Worm (Caenorhabditis elegans) whole organism, L1 larva: ENCODE measurements around the gene col-181.

Experiments used
- C04F5.9 ChIP-seq: sonication (generic microtip); optimal IDR thresholded peaks from 2 replicates; lab custom pipeline; 2016; ENCODE audit warnings: missing genetic modification characterization, missing compliant biosample characterization
- C16A3.4 ChIP-seq: fragments of 150-350 bp; optimal IDR thresholded peaks from 2 replicates; lab custom pipeline; 2014; ENCODE audit warnings: missing biosample characterization, missing genetic modification characterization
- C34B4.2 ChIP-seq: sonication (generic microtip); optimal IDR thresholded peaks from 2 replicates; lab custom pipeline; 2017; ENCODE audit warnings: mild to moderate bottlenecking, missing genetic modification characterization, missing compliant biosample characterization
- Y116A8C.19 ChIP-seq: sonication (generic microtip); optimal IDR thresholded peaks from 2 replicates; lab custom pipeline; 2016; ENCODE audit warnings: missing compliant biosample characterization, missing genetic modification characterization, borderline replicate concordance
- alr-1 ChIP-seq: fragments of 200-800 bp; sonication (Bioruptor generic); optimal IDR thresholded peaks from 2 replicates; lab custom pipeline; 2018; ENCODE audit warnings: borderline replicate concordance, mild to moderate bottlenecking, missing genetic modification characterization, missing compliant biosample characterization
- ama-1 ChIP-seq: fragments of 150-350 bp; optimal IDR thresholded peaks from 2 replicates; lab custom pipeline; 2014
- blmp-1 ChIP-seq: fragments of 150-350 bp; optimal IDR thresholded peaks from 2 replicates; lab custom pipeline; 2014; ENCODE audit warnings: missing biosample characterization, missing genetic modification characterization
- ceh-82 ChIP-seq, 3 experiments: fragments of 150-350 bp in 1 of 3; sonication (generic microtip) in 2 of 3; optimal IDR thresholded peaks; 2 replicates each; lab custom pipeline; 2014 to 2017; ENCODE audit warnings: missing biosample characterization in 3 of 3, missing genetic modification characterization in 3 of 3
- ceh-90 ChIP-seq: sonication (generic microtip); optimal IDR thresholded peaks from 2 replicates; lab custom pipeline; 2016; ENCODE audit warnings: missing genetic modification characterization, missing compliant biosample characterization
- dpl-1 ChIP-seq, 3 experiments: fragments of 150-350 bp in 2 of 3; sonication (generic microtip) in 1 of 3; optimal IDR thresholded peaks; 2 replicates each; lab custom pipeline; 2014 to 2017; ENCODE audit warnings: missing biosample characterization in 3 of 3, missing genetic modification characterization in 3 of 3, missing genetic modification reagents in 3 of 3
- dsc-1 ChIP-seq: sonication (generic microtip); optimal IDR thresholded peaks from 2 replicates; lab custom pipeline; 2016; ENCODE audit warnings: mild to moderate bottlenecking, missing genetic modification characterization, missing compliant biosample characterization
- egl-13 ChIP-seq: sonication (generic microtip); optimal IDR thresholded peaks from 2 replicates; lab custom pipeline; 2016; ENCODE audit warnings: missing genotype, missing genetic modification reagents, missing genetic modification characterization, missing compliant biosample characterization
- egl-27 ChIP-seq, 2 experiments: fragments of 150-350 bp in 1 of 2; sonication (generic microtip); optimal IDR thresholded peaks; 3 replicates each; lab custom pipeline; 2017 to 2018; ENCODE audit warnings: missing biosample characterization in 2 of 2, missing genetic modification characterization in 2 of 2, missing genetic modification reagents in 2 of 2
- elt-2 ChIP-seq: sonication (generic microtip); optimal IDR thresholded peaks from 2 replicates; lab custom pipeline; 2016; ENCODE audit warnings: missing genetic modification characterization, mild to moderate bottlenecking, inconsistent platforms, missing compliant biosample characterization, missing genetic modification reagents
- elt-3 ChIP-seq, 6 experiments: fragments of 150-350 bp in 1 of 6; sonication (generic microtip); optimal IDR thresholded peaks; 2 replicates each; lab custom pipeline; 2017 to 2018; ENCODE audit warnings: missing biosample characterization in 6 of 6, missing genetic modification characterization in 6 of 6, inconsistent platforms in 1 of 6
- fkh-10 ChIP-seq: sonication (generic microtip); optimal IDR thresholded peaks from 2 replicates; lab custom pipeline; 2017; ENCODE audit warnings: missing biosample characterization, missing genetic modification reagents, missing genetic modification characterization
- fkh-4 ChIP-seq: sonication (generic microtip); optimal IDR thresholded peaks from 2 replicates; lab custom pipeline; 2016; ENCODE audit warnings: missing compliant biosample characterization, missing genetic modification characterization, borderline replicate concordance
- fkh-8 ChIP-seq: sonication (generic microtip); optimal IDR thresholded peaks from 2 replicates; lab custom pipeline; 2016; ENCODE audit warnings: mild to moderate bottlenecking, missing genetic modification characterization, missing compliant biosample characterization
- grh-1 ChIP-seq: fragments of 200-800 bp; sonication (Bioruptor generic); IDR thresholded peaks from 2 replicates; pipeline ENCODE4 v1.3.6; 2022; ENCODE audit warnings: missing genetic modification reagents, missing genetic modification characterization, missing compliant biosample characterization
- irx-1 ChIP-seq: sonication (generic microtip); optimal IDR thresholded peaks from 2 replicates; lab custom pipeline; 2016; ENCODE audit warnings: missing genetic modification characterization, missing compliant biosample characterization
- isw-1 ChIP-seq: fragments of 200-800 bp; sonication (Bioruptor generic); IDR thresholded peaks from 2 replicates; pipeline ENCODE4 v1.3.6; 2022; ENCODE audit warnings: missing genetic modification characterization, missing compliant biosample characterization
- jun-1 ChIP-seq: fragments of 150-350 bp; optimal IDR thresholded peaks from 2 replicates; lab custom pipeline; 2014; ENCODE audit warnings: missing biosample characterization, missing genetic modification reagents, missing genetic modification characterization
- lin-14 ChIP-seq: fragments of 200-800 bp; sonication (Bioruptor generic); optimal IDR thresholded peaks from 2 replicates; lab custom pipeline; 2018; ENCODE audit warnings: mild to moderate bottlenecking, missing genetic modification characterization, moderate library complexity, missing compliant biosample characterization
- lin-35 ChIP-seq, 2 experiments: fragments of 150-350 bp; optimal IDR thresholded peaks; 2 replicates each; lab custom pipeline; 2014; ENCODE audit warnings: missing biosample characterization in 2 of 2, missing genetic modification characterization in 2 of 2, missing genetic modification reagents in 2 of 2
- lin-39 ChIP-seq: fragments of 150-350 bp; optimal IDR thresholded peaks from 2 replicates; lab custom pipeline; 2014; ENCODE audit warnings: missing biosample characterization, missing genetic modification reagents, missing genetic modification characterization
- lir-3 ChIP-seq: sonication (generic microtip); optimal IDR thresholded peaks from 2 replicates; lab custom pipeline; 2016; ENCODE audit warnings: mild to moderate bottlenecking, missing genetic modification characterization, moderate library complexity, missing compliant biosample characterization; ENCODE audit not compliant: poor library complexity
- lsy-2 ChIP-seq, 2 experiments: fragments of 150-350 bp; optimal IDR thresholded peaks; 2 replicates each; lab custom pipeline; 2014; ENCODE audit warnings: missing biosample characterization in 2 of 2, missing genetic modification characterization in 2 of 2
- mab-9 ChIP-seq: fragments of 200-800 bp; sonication (Bioruptor generic); IDR thresholded peaks from 2 replicates; pipeline ENCODE4 v1.3.6; 2022; ENCODE audit warnings: missing genetic modification reagents, missing genetic modification characterization, missing compliant biosample characterization
- mdl-1 ChIP-seq, 2 experiments: fragments of 150-350 bp; optimal IDR thresholded peaks; 2 replicates each; lab custom pipeline; 2014 to 2017; ENCODE audit warnings: missing biosample characterization in 2 of 2, missing genetic modification characterization in 2 of 2, inconsistent platforms in 1 of 2
- mep-1 ChIP-seq: fragments of 150-350 bp; optimal IDR thresholded peaks from 2 replicates; lab custom pipeline; 2014; ENCODE audit warnings: missing biosample characterization, missing genetic modification characterization
- nhr-12 ChIP-seq: sonication (generic microtip); optimal IDR thresholded peaks from 2 replicates; lab custom pipeline; 2017; ENCODE audit warnings: missing biosample characterization, missing genetic modification characterization
- nhr-19 ChIP-seq: fragments of 200-800 bp; sonication (Bioruptor generic); conservative IDR thresholded peaks from 2 replicates; pipeline ENCODE4 v1.3.6; 2022; ENCODE audit warnings: missing genetic modification characterization, missing compliant biosample characterization
- nhr-20 ChIP-seq: sonication (generic microtip); optimal IDR thresholded peaks from 2 replicates; lab custom pipeline; 2016; ENCODE audit warnings: mild to moderate bottlenecking, missing genetic modification characterization, missing compliant biosample characterization
- nhr-237 ChIP-seq: fragments of 150-350 bp; optimal IDR thresholded peaks from 2 replicates; lab custom pipeline; 2014; ENCODE audit warnings: missing biosample characterization, missing genetic modification characterization
- nhr-28 ChIP-seq: fragments of 150-350 bp; optimal IDR thresholded peaks from 2 replicates; lab custom pipeline; 2014; ENCODE audit warnings: missing biosample characterization, missing genetic modification characterization
- nhr-47 ChIP-seq: sonication (generic microtip); optimal IDR thresholded peaks from 2 replicates; lab custom pipeline; 2016; ENCODE audit warnings: mild to moderate bottlenecking, missing genetic modification characterization, moderate library complexity, missing compliant biosample characterization
- nhr-71 ChIP-seq: sonication (generic microtip); optimal IDR thresholded peaks from 2 replicates; lab custom pipeline; 2016; ENCODE audit warnings: mild to moderate bottlenecking, missing genetic modification characterization, moderate library complexity, missing compliant biosample characterization
- nhr-77 ChIP-seq: fragments of 150-350 bp; optimal IDR thresholded peaks from 2 replicates; lab custom pipeline; 2014; ENCODE audit warnings: missing biosample characterization, missing genetic modification characterization
- nhr-84 ChIP-seq: sonication (generic microtip); optimal IDR thresholded peaks from 2 replicates; lab custom pipeline; 2017; ENCODE audit warnings: missing biosample characterization, missing genetic modification characterization
- nhr-85 ChIP-seq: sonication (generic microtip); peaks from one replicate; lab custom pipeline; 2016; ENCODE audit warnings: missing genetic modification characterization, inconsistent platforms, missing compliant biosample characterization
- nhr-90 ChIP-seq: sonication (generic microtip); optimal IDR thresholded peaks from 2 replicates; lab custom pipeline; 2016; ENCODE audit warnings: mild to moderate bottlenecking, missing genetic modification characterization, missing compliant biosample characterization; ENCODE audit not compliant: poor library complexity
- pax-3 ChIP-seq: fragments of 200-800 bp; sonication (Bioruptor generic); optimal IDR thresholded peaks from 2 replicates; lab custom pipeline; 2018; ENCODE audit warnings: mild to moderate bottlenecking, missing genetic modification characterization, moderate library complexity, missing compliant biosample characterization
- pqm-1 ChIP-seq: sonication (generic microtip); optimal IDR thresholded peaks from 3 replicates; lab custom pipeline; 2017; ENCODE audit warnings: missing biosample characterization, missing genetic modification characterization
- rnt-1 ChIP-seq: sonication (generic microtip); optimal IDR thresholded peaks from 2 replicates; lab custom pipeline; 2016; ENCODE audit warnings: mild to moderate bottlenecking, missing genetic modification characterization, moderate library complexity, missing compliant biosample characterization
- snpc-4 ChIP-seq: fragments of 150-350 bp; optimal IDR thresholded peaks from 2 replicates; lab custom pipeline; 2014; ENCODE audit warnings: missing biosample characterization, missing genetic modification characterization
- snu-23 ChIP-seq: sonication (generic microtip); optimal IDR thresholded peaks from 2 replicates; lab custom pipeline; 2016; ENCODE audit warnings: missing genetic modification characterization, missing compliant biosample characterization
- sup-37 ChIP-seq: fragments of 200-800 bp; sonication (Bioruptor generic); optimal IDR thresholded peaks from 2 replicates; lab custom pipeline; 2018; ENCODE audit warnings: mild to moderate bottlenecking, missing genetic modification characterization, missing compliant biosample characterization
- tbx-2 ChIP-seq: sonication (generic microtip); optimal IDR thresholded peaks from 2 replicates; lab custom pipeline; 2016; ENCODE audit warnings: missing genetic modification characterization, missing compliant biosample characterization
- tlp-1 ChIP-seq: fragments of 150-350 bp; optimal IDR thresholded peaks from 2 replicates; lab custom pipeline; 2014; ENCODE audit warnings: missing biosample characterization, missing genetic modification characterization
- unc-62 ChIP-seq: fragments of 150-350 bp; optimal IDR thresholded peaks from 2 replicates; lab custom pipeline; 2014; ENCODE audit warnings: missing biosample characterization, missing genetic modification reagents, missing genetic modification characterization
- unc-86 ChIP-seq: sonication (generic microtip); optimal IDR thresholded peaks from 2 replicates; lab custom pipeline; 2016; ENCODE audit warnings: missing genetic modification characterization, missing compliant biosample characterization
- xbp-1 ChIP-seq: sonication (generic microtip); optimal IDR thresholded peaks from 2 replicates; lab custom pipeline; 2016; ENCODE audit warnings: missing genetic modification characterization, missing compliant biosample characterization
- zip-4 ChIP-seq: fragments of 200-800 bp; sonication (Bioruptor generic); optimal IDR thresholded peaks from 2 replicates; lab custom pipeline; 2018; ENCODE audit warnings: mild to moderate bottlenecking, missing genetic modification characterization, moderate library complexity, missing compliant biosample characterization

col-181 gene

DNA sequence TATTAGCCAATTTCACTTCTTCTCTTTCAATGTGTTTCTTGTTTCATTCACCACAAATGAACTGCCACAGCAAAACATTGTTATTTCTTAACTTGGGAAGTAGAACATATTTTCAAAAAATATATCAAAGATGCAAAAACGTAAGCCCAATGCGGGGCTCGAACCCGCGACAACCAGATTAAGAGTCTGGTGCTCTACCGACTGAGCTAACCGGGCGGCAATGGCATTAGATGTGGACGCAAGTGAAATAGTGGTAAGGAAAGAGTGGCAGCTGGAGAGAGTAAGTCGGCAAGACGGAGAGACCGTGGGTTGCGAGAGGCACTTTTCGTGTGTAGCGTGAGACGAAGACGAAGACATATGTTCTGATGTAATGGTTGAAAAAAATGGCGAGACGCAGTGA, 1.3 kb downstream of the col-181 start:
- TF ChIP-seq isw-1: peak; percentile 33
- peak; percentile 58 for TF ChIP-seq nhr-77
- TF ChIP-seq rnt-1 (tag; lab: Kevin White, UChicago): peak; percentile 84
- peak in 2 of 6 experiments; percentile 19 to 52 for TF ChIP-seq elt-3 (tag; optimal IDR thresholded peaks at IDR 0.05; lab: Kevin White, UChicago)
- no peak for TF ChIP-seq unc-62 (GFP tag; lab: Kevin White, UChicago)
- TF ChIP-seq blmp-1 (tag; lab: Kevin White, UChicago): no peak
- TF ChIP-seq ama-1 (lab: Kevin White, UChicago): no peak
- TF ChIP-seq mep-1: peak; percentile 65
- TF ChIP-seq nhr-47 (tag; lab: Kevin White, UChicago): peak; percentile 88
- TF ChIP-seq jun-1 (tag; lab: Kevin White, UChicago): peak; percentile 75
- no peak for TF ChIP-seq ceh-90
- no peak for TF ChIP-seq Y116A8C.19 (tag; lab: Kevin White, UChicago)
- peak; percentile 79 for TF ChIP-seq tbx-2 (tag; lab: Kevin White, UChicago)
- peak; percentile 70 for TF ChIP-seq xbp-1 (tag; lab: Kevin White, UChicago)
- peak; percentile 83 for TF ChIP-seq nhr-90 (tag; lab: Kevin White, UChicago)
- peak; percentile 34 for TF ChIP-seq pax-3
- no peak for TF ChIP-seq nhr-12 (tag; lab: Kevin White, UChicago)
- peak; percentile 82 for TF ChIP-seq nhr-20 (tag; lab: Kevin White, UChicago)
- TF ChIP-seq unc-86 (tag; lab: Kevin White, UChicago): peak; percentile 79
- TF ChIP-seq irx-1: peak; percentile 74
- TF ChIP-seq fkh-10 (GFP tag; lab: Kevin White, UChicago): peak; percentile 85
- TF ChIP-seq mdl-1 (tag; optimal IDR thresholded peaks at IDR 0.05; lab: Kevin White, UChicago): peak in 1 of 2 experiments; percentile 59
- TF ChIP-seq pqm-1: no peak
- TF ChIP-seq lin-35 (GFP tag; optimal IDR thresholded peaks at IDR 0.05; lab: Kevin White, UChicago): peak in 1 of 2 experiments; percentile 42
- peak; percentile 35 for TF ChIP-seq zip-4 (GFP tag; lab: Kevin White, UChicago)
- TF ChIP-seq nhr-84 (tag; lab: Kevin White, UChicago): no peak
- TF ChIP-seq lin-39 (tag; lab: Kevin White, UChicago): no peak
- TF ChIP-seq sup-37: peak; percentile 13
- peak; percentile 35 for TF ChIP-seq C04F5.9 (tag; lab: Kevin White, UChicago)
- TF ChIP-seq C16A3.4 (tag; lab: Kevin White, UChicago): peak; percentile 58
- no peak for TF ChIP-seq fkh-4 (tag; lab: Kevin White, UChicago)
- peak; percentile 95 for TF ChIP-seq dsc-1 (tag; lab: Kevin White, UChicago)
- TF ChIP-seq nhr-71 (tag; lab: Kevin White, UChicago): peak; percentile 86
- peak; percentile 52 for TF ChIP-seq mab-9 (GFP tag; lab: Robert Waterston, UW)
- no peak for TF ChIP-seq C34B4.2 (tag; lab: Kevin White, UChicago)
- peak; percentile 66 to 74 for TF ChIP-seq lsy-2 (tag; optimal IDR thresholded peaks at IDR 0.05; lab: Kevin White, UChicago)
- peak; percentile 87 for TF ChIP-seq lin-14 (GFP tag; lab: Kevin White, UChicago)
- peak; percentile 82 for TF ChIP-seq fkh-8
- TF ChIP-seq snu-23 (GFP tag; lab: Kevin White, UChicago): peak; percentile 90
- no peak for TF ChIP-seq alr-1 (tag; lab: Kevin White, UChicago)
- no peak for TF ChIP-seq snpc-4 (tag; lab: Kevin White, UChicago)
- peak; percentile 74 to 80 (median 78) for TF ChIP-seq ceh-82 (tag; optimal IDR thresholded peaks at IDR 0.05; lab: Kevin White, UChicago)
- TF ChIP-seq nhr-19: peak; percentile 86
- peak; percentile 78 for TF ChIP-seq nhr-85 (tag; lab: Kevin White, UChicago)
- no peak for TF ChIP-seq nhr-28 (tag; lab: Kevin White, UChicago)
- TF ChIP-seq nhr-237 (tag; lab: Kevin White, UChicago): no peak
- TF ChIP-seq lir-3 (tag; lab: Kevin White, UChicago): peak; percentile 60
- TF ChIP-seq egl-13 (tag; lab: Kevin White, UChicago): peak; percentile 83
- TF ChIP-seq tlp-1: no peak
- TF ChIP-seq dpl-1 (GFP tag; optimal IDR thresholded peaks at IDR 0.05; lab: Kevin White, UChicago): peak in 2 of 3 experiments; percentile 4 to 13
- peak; percentile 38 for TF ChIP-seq elt-2
- peak; percentile 37; the same call in 1 of the 2 replicates for TF ChIP-seq grh-1 (GFP tag; lab: Robert Waterston, UW)
- no peak for TF ChIP-seq egl-27 (tag; optimal IDR thresholded peaks at IDR 0.05; lab: Kevin White, UChicago)
